Worm (Caenorhabditis elegans) whole organism, L2 larva: ENCODE results near the gene clec-173.

Source experiments
- R02D3.7 ChIP-seq: fragments of 150-350 bp; optimal IDR thresholded peaks from 2 replicates; lab custom pipeline; 2014; ENCODE audit warnings: missing biosample characterization, missing genetic modification characterization
- ama-1 ChIP-seq: fragments of 150-350 bp; optimal IDR thresholded peaks from 2 replicates; lab custom pipeline; 2018; ENCODE audit warnings: inconsistent platforms
- blmp-1 ChIP-seq: sonication (generic microtip); optimal IDR thresholded peaks from 2 replicates; lab custom pipeline; 2017; ENCODE audit warnings: missing genetic modification characterization, mild to moderate bottlenecking, missing compliant biosample characterization, antibody characterized with exemption, moderate library complexity; ENCODE audit not compliant: insufficient read depth
- ceh-16 ChIP-seq: fragments of 150-350 bp; optimal IDR thresholded peaks from 2 replicates; lab custom pipeline; 2014; ENCODE audit warnings: missing biosample characterization, missing genetic modification characterization
- dmd-4 ChIP-seq: sonication (generic microtip); optimal IDR thresholded peaks from 2 replicates; lab custom pipeline; 2017; ENCODE audit warnings: missing biosample characterization, missing genetic modification characterization
- elt-3 ChIP-seq: sonication (generic microtip); optimal IDR thresholded peaks from 2 replicates; lab custom pipeline; 2017; ENCODE audit warnings: missing biosample characterization, missing genetic modification characterization
- fos-1 ChIP-seq: fragments of 150-350 bp; optimal IDR thresholded peaks from 2 replicates; lab custom pipeline; 2014; ENCODE audit warnings: missing biosample characterization, missing genetic modification characterization
- gmeb-1 ChIP-seq: fragments of 150-350 bp; optimal IDR thresholded peaks from 2 replicates; lab custom pipeline; 2014; ENCODE audit warnings: missing biosample characterization, missing genetic modification characterization
- lin-11 ChIP-seq: fragments of 150-350 bp; sonication (generic microtip); optimal IDR thresholded peaks from 2 replicates; lab custom pipeline; 2014; ENCODE audit warnings: missing biosample characterization, missing genetic modification characterization, inconsistent platforms, mixed read lengths
- lin-13 ChIP-seq: fragments of 150-350 bp; optimal IDR thresholded peaks from 2 replicates; lab custom pipeline; 2014; ENCODE audit warnings: missing biosample characterization, missing genetic modification reagents, missing genetic modification characterization
- lin-39 ChIP-seq: fragments of 150-350 bp; optimal IDR thresholded peaks from 2 replicates; lab custom pipeline; 2014; ENCODE audit warnings: missing biosample characterization, missing genetic modification reagents, missing genetic modification characterization
- lsy-2 ChIP-seq, 2 experiments: fragments of 150-350 bp in 1 of 2; sonication (generic microtip) in 1 of 2; optimal IDR thresholded peaks; 2 replicates each; lab custom pipeline; 2014 to 2017; ENCODE audit warnings: missing biosample characterization in 2 of 2, missing genetic modification characterization in 2 of 2
- mab-5 ChIP-seq: fragments of 150-350 bp; optimal IDR thresholded peaks from 2 replicates; lab custom pipeline; 2014; ENCODE audit warnings: missing biosample characterization, missing genetic modification characterization
- mbf-1 ChIP-seq: sonication (generic microtip); optimal IDR thresholded peaks from 2 replicates; lab custom pipeline; 2017; ENCODE audit warnings: missing biosample characterization, missing genetic modification characterization
- mdl-1 ChIP-seq, 2 experiments: fragments of 150-350 bp in 1 of 2; sonication (generic microtip) in 1 of 2; optimal IDR thresholded peaks; 2 replicates each; lab custom pipeline; 2017; ENCODE audit warnings: missing biosample characterization in 2 of 2, missing genetic modification characterization in 2 of 2
- nhr-11 ChIP-seq: fragments of 150-350 bp; optimal IDR thresholded peaks from 2 replicates; lab custom pipeline; 2014; ENCODE audit warnings: missing biosample characterization, missing genetic modification characterization
- nhr-12 ChIP-seq: fragments of 150-350 bp; optimal IDR thresholded peaks from 2 replicates; lab custom pipeline; 2014; ENCODE audit warnings: missing biosample characterization, missing genetic modification characterization
- nhr-129 ChIP-seq: fragments of 150-350 bp; optimal IDR thresholded peaks from 2 replicates; lab custom pipeline; 2014; ENCODE audit warnings: missing biosample characterization, missing genetic modification characterization
- nhr-21 ChIP-seq: fragments of 150-350 bp; optimal IDR thresholded peaks from 2 replicates; lab custom pipeline; 2014; ENCODE audit warnings: missing biosample characterization, missing genetic modification characterization
- nhr-23 ChIP-seq: fragments of 150-350 bp; optimal IDR thresholded peaks from 2 replicates; lab custom pipeline; 2014; ENCODE audit warnings: missing biosample characterization, missing genetic modification reagents, missing genetic modification characterization
- nhr-237 ChIP-seq: fragments of 150-350 bp; optimal IDR thresholded peaks from 2 replicates; lab custom pipeline; 2014; ENCODE audit warnings: missing biosample characterization, missing genetic modification characterization
- nhr-25 ChIP-seq: fragments of 150-350 bp; sonication (generic microtip); optimal IDR thresholded peaks from 3 replicates; lab custom pipeline; 2014; ENCODE audit warnings: missing biosample characterization, missing genetic modification characterization
- nhr-6 ChIP-seq: fragments of 150-350 bp; optimal IDR thresholded peaks from 2 replicates; lab custom pipeline; 2014; ENCODE audit warnings: missing biosample characterization, missing genetic modification characterization
- nhr-77 ChIP-seq: fragments of 150-350 bp; optimal IDR thresholded peaks from 2 replicates; lab custom pipeline; 2014; ENCODE audit warnings: missing biosample characterization, missing genetic modification characterization
- peb-1 ChIP-seq: fragments of 150-350 bp; optimal IDR thresholded peaks from 2 replicates; lab custom pipeline; 2014; ENCODE audit warnings: missing biosample characterization, missing genetic modification characterization
- sem-4 ChIP-seq: fragments of 150-350 bp; optimal IDR thresholded peaks from 2 replicates; lab custom pipeline; 2014; ENCODE audit warnings: missing biosample characterization, missing genetic modification reagents, missing genetic modification characterization
- skn-1 ChIP-seq: sonication (generic microtip); optimal IDR thresholded peaks from 2 replicates; lab custom pipeline; 2017; ENCODE audit warnings: missing biosample characterization, missing genetic modification characterization
- sma-3 ChIP-seq: sonication (generic microtip); optimal IDR thresholded peaks from 2 replicates; lab custom pipeline; 2016; ENCODE audit warnings: missing genetic modification reagents, missing genetic modification characterization, missing compliant biosample characterization
- sma-9 ChIP-seq, 2 experiments: fragments of 150-350 bp in 1 of 2; sonication (generic microtip) in 1 of 2; optimal IDR thresholded peaks; 2 replicates each; lab custom pipeline; 2014 to 2016; ENCODE audit warnings: missing genetic modification characterization in 2 of 2, mild to moderate bottlenecking in 1 of 2, missing biosample characterization in 1 of 2, missing compliant biosample characterization in 1 of 2, missing genetic modification reagents in 1 of 2, moderate library complexity in 1 of 2
- unc-55 ChIP-seq: fragments of 150-350 bp; sonication (generic microtip); optimal IDR thresholded peaks from 3 replicates; lab custom pipeline; 2014; ENCODE audit warnings: missing biosample characterization, missing genetic modification reagents, missing genetic modification characterization
- unc-62 ChIP-seq: fragments of 150-350 bp; optimal IDR thresholded peaks from 2 replicates; lab custom pipeline; 2014; ENCODE audit warnings: missing biosample characterization, missing genetic modification reagents, missing genetic modification characterization
- ztf-1 ChIP-seq: fragments of 200-800 bp; sonication (Bioruptor generic); conservative IDR thresholded peaks from 2 replicates; pipeline ENCODE4 v1.3.6; 2022; ENCODE audit warnings: missing genetic modification characterization, missing compliant biosample characterization
- ztf-11 ChIP-seq: sonication (generic microtip); optimal IDR thresholded peaks from 2 replicates; lab custom pipeline; 2017; ENCODE audit warnings: missing biosample characterization, missing genetic modification characterization
- ztf-4 ChIP-seq: fragments of 150-350 bp; optimal IDR thresholded peaks from 2 replicates; lab custom pipeline; 2014; ENCODE audit warnings: missing biosample characterization, missing genetic modification characterization

Gene clec-173

ce11 chrIV:3251551-3251950 lies 15.9 kb downstream of the clec-173 start:
- TF ChIP-seq R02D3.7 (tag; lab: Kevin White, UChicago) (no peak), sma-3 (GFP tag; lab: Kevin White, UChicago) (no peak), nhr-12 (tag; lab: Kevin White, UChicago) (no peak), nhr-237 (tag; lab: Kevin White, UChicago) (no peak), lin-13 (GFP tag; lab: Kevin White, UChicago) (no peak), peb-1 (no peak), skn-1 (tag; lab: Kevin White, UChicago) (no peak), ztf-11 (tag; lab: Kevin White, UChicago) (no peak), nhr-11 (tag; lab: Kevin White, UChicago) (no peak), ceh-16 (tag; lab: Kevin White, UChicago) (no peak), unc-55 (no peak), ztf-4 (tag; lab: Kevin White, UChicago) (no peak), sma-9 (GFP tag; optimal IDR thresholded peaks at IDR 0.05; lab: Kevin White, UChicago) (no peak), sma-9 (tag; optimal IDR thresholded peaks at IDR 0.05; lab: Kevin White, UChicago) (no peak), lin-11 (tag; lab: Kevin White, UChicago) (no peak), mab-5 (no peak)

- TF ChIP-seq mdl-1 (tag; optimal IDR thresholded peaks at IDR 0.05; lab: Kevin White, UChicago) = no peak
- no peak for TF ChIP-seq lin-39 (tag; lab: Kevin White, UChicago)
- TF ChIP-seq nhr-21 (tag; lab: Kevin White, UChicago) = peak; percentile 22
Measured at ce11 chrIV:3250020-3250419, 17.5 kb downstream of the clec-173 start.

ce11 chrIV:3246873-3247272 lies 20.6 kb downstream of the clec-173 start:
- TF ChIP-seq lsy-2 (tag; optimal IDR thresholded peaks at IDR 0.05; lab: Kevin White, UChicago) (peak in 1 of 2 experiments; percentile 3), sma-9 (GFP tag; optimal IDR thresholded peaks at IDR 0.05; lab: Kevin White, UChicago) (peak; percentile 26), sma-9 (tag; optimal IDR thresholded peaks at IDR 0.05; lab: Kevin White, UChicago) (no peak), nhr-237 (tag; lab: Kevin White, UChicago) (no peak)

- peak; percentile 81 for TF ChIP-seq fos-1 (tag; lab: Kevin White, UChicago)
- no peak for TF ChIP-seq unc-62 (GFP tag; lab: Kevin White, UChicago)
- peak; percentile 6 for TF ChIP-seq nhr-25 (tag; lab: Kevin White, UChicago)
- TF ChIP-seq ceh-16 (tag; lab: Kevin White, UChicago) = no peak
- no peak for TF ChIP-seq ama-1 (lab: Kevin White, UChicago)
- TF ChIP-seq blmp-1 (tag; lab: Kevin White, UChicago) = peak; percentile 88
- TF ChIP-seq nhr-11 (tag; lab: Kevin White, UChicago) = no peak
- peak; percentile 46 for TF ChIP-seq sem-4 (tag; lab: Kevin White, UChicago)
- TF ChIP-seq nhr-23 (tag; lab: Kevin White, UChicago) = no peak
- no peak for TF ChIP-seq nhr-6 (tag; lab: Kevin White, UChicago)
- no peak for TF ChIP-seq unc-55
- peak; percentile 3 for TF ChIP-seq nhr-129 (tag; lab: Kevin White, UChicago)
- peak; percentile 30 for TF ChIP-seq sma-9 (GFP tag; optimal IDR thresholded peaks at IDR 0.05; lab: Kevin White, UChicago)
- TF ChIP-seq sma-9 (tag; optimal IDR thresholded peaks at IDR 0.05; lab: Kevin White, UChicago) = no peak
- no peak for TF ChIP-seq nhr-77 (tag; lab: Kevin White, UChicago)
- TF ChIP-seq lsy-2 (tag; optimal IDR thresholded peaks at IDR 0.05; lab: Kevin White, UChicago) = peak in 1 of 2 experiments; percentile 13
- TF ChIP-seq elt-3 = no peak
- TF ChIP-seq ztf-1 (GFP tag; lab: Robert Waterston, UW) = no peak
- no peak for TF ChIP-seq peb-1
- no peak for TF ChIP-seq dmd-4 (tag; lab: Kevin White, UChicago)
- peak; percentile 42 for TF ChIP-seq sma-3 (GFP tag; lab: Kevin White, UChicago)
- no peak for TF ChIP-seq lin-39 (tag; lab: Kevin White, UChicago)
- peak; percentile 43 for TF ChIP-seq nhr-21 (tag; lab: Kevin White, UChicago)
- peak; percentile 17 for TF ChIP-seq gmeb-1
- no peak for TF ChIP-seq mbf-1 (tag; lab: Kevin White, UChicago)
Measured at ce11 chrIV:3234269-3234668, 33.2 kb downstream of the clec-173 start.
